Fruit fly (Drosophila melanogaster) whole organism, wandering third instar larva: ENCODE results near the gene yellow-b.
A peak's percentile ranks its signal among the peaks of the same experiment; 100 is the strongest.

ENCODE experiments used
- Abd-B ChIP-seq: fragments of >200 bp; optimal IDR thresholded peaks from 2 replicates; lab custom pipeline; 2017; ENCODE audit warnings: missing biosample characterization, missing genetic modification characterization
- CG32264 ChIP-seq: fragments of 200-800 bp; sonication (Bioruptor generic); optimal IDR thresholded peaks from 2 replicates; lab custom pipeline; 2016; ENCODE audit warnings: missing biosample characterization, missing genetic modification characterization
- CG9705 ChIP-seq: fragments of 200-800 bp; sonication (Bioruptor generic); optimal IDR thresholded peaks from 2 replicates; lab custom pipeline; 2018; ENCODE audit warnings: missing biosample characterization, mild to moderate bottlenecking, missing genetic modification characterization
- Dfd ChIP-seq: fragments of >200 bp; optimal IDR thresholded peaks from 2 replicates; lab custom pipeline; 2017; ENCODE audit warnings: missing biosample characterization, missing genetic modification characterization
- Dif ChIP-seq: fragments of 200-275, 200-300 bp; sonication (Bioruptor generic); optimal IDR thresholded peaks from 2 replicates; lab custom pipeline; 2018; ENCODE audit warnings: missing biosample characterization, missing genetic modification characterization; ENCODE audit not compliant: partially characterized antibody
- GATAd ChIP-seq: sonication (Bioruptor generic); optimal IDR thresholded peaks from 2 replicates; lab custom pipeline; 2016; ENCODE audit warnings: missing biosample characterization, missing genetic modification characterization
- HLH106 ChIP-seq: fragments of 200-800 bp; optimal IDR thresholded peaks from 3 replicates; lab custom pipeline; 2019; ENCODE audit warnings: missing biosample characterization, mild to moderate bottlenecking, missing genetic modification characterization, moderate library complexity
- Hr78 ChIP-seq: fragments of >200 bp; optimal IDR thresholded peaks from 2 replicates; lab custom pipeline; 2017; ENCODE audit warnings: missing biosample characterization, missing genetic modification characterization
- Jra ChIP-seq: sonication (Bioruptor generic); optimal IDR thresholded peaks from 2 replicates; lab custom pipeline; 2016; ENCODE audit warnings: missing biosample characterization, missing genetic modification characterization
- Mio ChIP-seq: sonication (Bioruptor generic); optimal IDR thresholded peaks from 2 replicates; lab custom pipeline; 2016; ENCODE audit warnings: missing biosample characterization, missing genetic modification characterization
- Myc ChIP-seq: fragments of >200 bp; optimal IDR thresholded peaks from 2 replicates; lab custom pipeline; 2017
- N ChIP-seq: fragments of >200 bp; optimal IDR thresholded peaks from 2 replicates; lab custom pipeline; 2018; ENCODE audit warnings: missing biosample characterization, missing external identifiers, missing genetic modification characterization
- OdsH ChIP-seq: fragments of 200-800 bp; sonication (Bioruptor generic); optimal IDR thresholded peaks from 2 replicates; lab custom pipeline; 2016; ENCODE audit warnings: missing biosample characterization, mild to moderate bottlenecking, missing genetic modification characterization
- Vsx2 ChIP-seq: fragments of 200-300, 225-300 bp; sonication (Bioruptor generic); optimal IDR thresholded peaks from 2 replicates; lab custom pipeline; 2018; ENCODE audit warnings: missing biosample characterization, missing genetic modification characterization; ENCODE audit not compliant: partially characterized antibody
- br ChIP-seq: fragments of 200-800 bp; sonication (Bioruptor generic); optimal IDR thresholded peaks from 2 replicates; lab custom pipeline; 2016; ENCODE audit warnings: missing biosample characterization, missing genetic modification characterization
- ey ChIP-seq: fragments of 200-800 bp; sonication (Bioruptor generic); optimal IDR thresholded peaks from 2 replicates; lab custom pipeline; 2016; ENCODE audit warnings: missing biosample characterization, missing genetic modification characterization
- foxo ChIP-seq, 2 experiments: fragments of 200-800 bp; sonication (Bioruptor generic); optimal IDR thresholded peaks; 2 replicates in 1 of 2; 3 replicates in 1 of 2; lab custom pipeline; 2016 to 2017; ENCODE audit warnings: missing biosample characterization in 2 of 2, missing genetic modification characterization in 2 of 2
- fru ChIP-seq: fragments of 200-800 bp; sonication (Bioruptor generic); optimal IDR thresholded peaks from 3 replicates; lab custom pipeline; 2016; ENCODE audit warnings: missing biosample characterization, mild to moderate bottlenecking, missing genetic modification characterization
- h ChIP-seq: fragments of 200-800 bp; sonication (Bioruptor generic); optimal IDR thresholded peaks from 3 replicates; lab custom pipeline; 2016; ENCODE audit warnings: missing biosample characterization, mild to moderate bottlenecking, missing genetic modification characterization
- jim ChIP-seq: fragments of 175-275, 200-325 bp; sonication (Bioruptor generic); optimal IDR thresholded peaks from 2 replicates; lab custom pipeline; 2016; ENCODE audit warnings: missing biosample characterization, mild to moderate bottlenecking, missing genetic modification characterization
- lola ChIP-seq: fragments of >200 bp; optimal IDR thresholded peaks from 2 replicates; lab custom pipeline; 2017; ENCODE audit warnings: missing biosample characterization, missing genetic modification characterization
- pan ChIP-seq: fragments of >200 bp; optimal IDR thresholded peaks from 2 replicates; lab custom pipeline; 2017
- psq ChIP-seq: fragments of 200-800 bp; sonication (Bioruptor generic); optimal IDR thresholded peaks from 3 replicates; lab custom pipeline; 2017; ENCODE audit warnings: missing biosample characterization, mild to moderate bottlenecking, missing genetic modification characterization, moderate library complexity
- rgr ChIP-seq: fragments of 200-800 bp; sonication (Bioruptor generic); optimal IDR thresholded peaks from 3 replicates; lab custom pipeline; 2016; ENCODE audit warnings: missing biosample characterization, mild to moderate bottlenecking, missing genetic modification characterization
- sage ChIP-seq: fragments of 200-800 bp; sonication (Bioruptor generic); optimal IDR thresholded peaks from 2 replicates; lab custom pipeline; 2016; ENCODE audit warnings: missing biosample characterization, mild to moderate bottlenecking, missing genetic modification characterization
- sv ChIP-seq: fragments of 200-800 bp; sonication (Bioruptor generic); optimal IDR thresholded peaks from 3 replicates; lab custom pipeline; 2016; ENCODE audit warnings: missing biosample characterization, missing genetic modification characterization
- tai ChIP-seq: sonication (Bioruptor generic); optimal IDR thresholded peaks from 2 replicates; lab custom pipeline; 2016; ENCODE audit warnings: missing biosample characterization, missing genetic modification characterization
- usp ChIP-seq: fragments of >200 bp; optimal IDR thresholded peaks from 2 replicates; lab custom pipeline; 2017; ENCODE audit warnings: missing biosample characterization, missing genetic modification characterization

yellow-b gene

DNA sequence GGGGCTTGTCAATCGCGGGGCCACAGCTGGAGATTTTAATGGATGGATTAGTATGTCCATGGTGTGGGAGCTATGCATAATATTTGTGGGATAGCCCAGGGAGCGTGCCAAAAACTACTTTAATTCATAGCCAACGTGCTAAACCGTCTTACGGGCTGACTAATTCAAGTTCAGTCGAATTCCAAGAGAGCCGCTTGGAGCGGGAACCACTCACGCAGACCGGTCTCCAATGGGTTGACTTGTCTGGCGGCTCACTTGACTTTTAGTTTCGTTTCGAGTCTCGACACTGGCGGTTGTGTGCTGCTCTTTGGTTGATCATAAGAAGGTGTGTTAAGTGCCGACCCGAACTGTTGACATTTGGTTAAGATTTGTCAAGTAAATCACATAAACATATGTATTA, at the start of gene yellow-b:
yellow-b (plus strand) TSS at position 263 of the 400 bp plus-strand sequence.
- TF ChIP-seq Dif (peak; percentile 52), Myc (lab: Kevin White, UChicago) (no peak)

DNA sequence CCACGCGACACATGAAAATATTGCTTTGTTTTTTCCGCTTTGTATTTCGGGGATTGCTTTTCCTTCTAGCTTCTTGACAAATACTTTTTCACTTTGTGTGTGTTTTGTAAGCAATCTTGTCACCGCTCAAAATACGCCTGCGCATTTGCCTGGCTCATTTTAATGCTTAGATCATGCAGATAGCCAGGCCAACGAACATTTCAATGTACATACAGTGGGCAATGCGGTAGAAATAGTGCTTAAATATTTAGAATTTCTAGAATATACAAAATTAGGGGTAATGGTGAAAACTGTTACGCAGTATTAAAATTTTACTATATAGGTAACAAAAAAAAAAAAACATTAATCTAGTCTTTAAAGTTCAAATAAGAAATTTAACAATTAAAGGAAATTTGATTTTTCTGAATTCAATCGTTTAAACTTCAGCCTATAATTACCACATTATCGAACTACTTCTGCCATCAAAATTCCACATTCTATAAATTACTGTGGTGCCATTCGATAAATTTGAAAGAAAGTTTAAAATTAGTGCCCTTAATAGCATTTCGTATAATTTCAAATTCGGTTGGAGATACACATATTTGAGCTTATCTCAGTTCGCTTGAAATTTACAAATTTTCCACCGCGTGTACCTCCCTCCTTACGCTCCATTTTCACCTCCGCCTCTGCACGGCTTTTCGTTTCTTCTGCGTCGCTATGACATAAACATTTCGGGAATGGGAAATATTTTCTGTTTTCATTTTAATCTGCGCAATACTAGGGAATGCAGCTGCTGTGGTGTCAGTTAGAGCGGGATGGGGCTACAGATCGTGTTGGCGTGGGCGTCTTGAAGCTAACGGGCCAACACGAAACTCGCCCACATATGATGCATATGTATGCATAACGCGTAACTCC, 47.0 kb upstream of the yellow-b start:
- TF ChIP-seq HLH106 (no peak), sage (GFP tag; lab: Kevin White, UChicago) (no peak)

DNA sequence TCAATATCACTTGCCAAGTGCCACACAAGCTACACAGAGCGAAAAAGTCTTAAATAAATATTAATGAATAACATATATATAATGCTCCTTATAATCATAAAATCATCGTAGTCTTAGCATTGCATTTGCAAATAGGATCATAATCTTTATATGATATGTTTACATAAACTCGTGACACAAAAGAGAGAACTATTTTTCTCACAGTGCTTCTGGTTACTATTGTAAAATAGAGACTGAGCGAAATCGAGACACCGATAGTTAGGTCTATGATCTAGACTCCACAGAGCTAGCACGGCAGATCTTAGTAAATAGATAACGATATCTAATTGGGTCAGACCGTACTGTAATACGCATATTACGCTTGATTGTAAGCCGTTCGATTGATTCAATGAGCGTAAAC, 44.4 kb upstream of the yellow-b start:
- no peak for TF ChIP-seq h (GFP tag; lab: Kevin White, UChicago)
- no peak for TF ChIP-seq Mio (GFP tag; lab: Kevin White, UChicago)
- no peak for TF ChIP-seq Hr78 (GFP tag; lab: Kevin White, UChicago)
- no peak for TF ChIP-seq GATAd
- TF ChIP-seq pan (lab: Kevin White, UChicago), result no peak
- TF ChIP-seq psq (GFP tag; lab: Kevin White, UChicago), result no peak
- no peak for TF ChIP-seq Myc (lab: Kevin White, UChicago)
- no peak for TF ChIP-seq usp
- TF ChIP-seq Vsx2 (GFP tag; lab: Kevin White, UChicago), result no peak
- TF ChIP-seq Dfd, result no peak

DNA sequence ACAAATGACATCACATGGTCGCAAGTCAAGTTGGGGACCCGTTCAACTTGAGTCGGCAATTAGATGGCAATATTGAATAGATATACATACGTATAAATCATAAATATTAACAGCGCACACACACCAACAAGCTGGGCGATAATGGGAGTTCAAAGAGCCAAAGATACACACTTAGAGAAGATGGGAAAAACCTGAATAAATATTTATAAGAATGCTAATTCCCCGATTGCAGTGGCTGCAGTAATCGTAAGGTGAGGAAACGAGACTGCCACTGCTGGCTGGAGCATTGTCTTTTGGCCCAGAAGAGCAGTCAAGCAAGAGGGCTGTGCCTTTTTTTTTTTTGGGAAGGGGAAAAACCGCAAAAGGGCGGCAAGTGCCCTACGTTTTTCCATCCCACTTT, 43.9 kb upstream of the yellow-b start:
- TF ChIP-seq GATAd, result no peak
- no peak for TF ChIP-seq rgr
- TF ChIP-seq sv (GFP tag; lab: Kevin White, UChicago), result no peak
- TF ChIP-seq Myc (lab: Kevin White, UChicago), result no peak

DNA sequence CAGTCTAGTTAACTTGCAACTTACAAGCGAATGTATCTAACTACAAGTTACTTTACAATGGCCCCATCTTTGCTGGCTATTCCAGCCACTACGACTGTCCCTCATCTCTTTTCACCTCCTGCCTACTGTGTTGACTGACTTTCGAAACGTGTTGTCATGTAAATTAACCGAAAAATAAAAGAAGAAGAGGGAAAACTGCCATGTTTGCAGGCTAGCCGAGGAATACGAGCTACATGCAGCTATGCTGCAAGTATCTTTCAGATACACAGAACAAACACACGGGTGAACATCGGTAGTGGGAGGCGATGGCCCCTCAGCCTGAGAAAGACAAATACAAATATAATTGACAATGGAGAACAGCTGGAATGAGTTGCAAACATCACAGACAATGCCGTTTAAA, 43.5 kb upstream of the yellow-b start:
- TF ChIP-seq CG32264 (GFP tag; lab: Kevin White, UChicago), result no peak
- TF ChIP-seq Vsx2 (GFP tag; lab: Kevin White, UChicago), result no peak
- no peak for TF ChIP-seq Myc (lab: Kevin White, UChicago)
- no peak for TF ChIP-seq Dfd
- no peak for TF ChIP-seq OdsH (GFP tag; lab: Kevin White, UChicago)
- TF ChIP-seq Hr78 (GFP tag; lab: Kevin White, UChicago), result no peak
- TF ChIP-seq ey (GFP tag; lab: Kevin White, UChicago), result no peak
- TF ChIP-seq Abd-B, result no peak
- no peak for TF ChIP-seq psq (GFP tag; lab: Kevin White, UChicago)
- no peak for TF ChIP-seq lola (GFP tag; lab: Kevin White, UChicago)
- TF ChIP-seq Jra (GFP tag; lab: Kevin White, UChicago), result no peak
- TF ChIP-seq foxo (GFP tag; optimal IDR thresholded peaks at IDR 0.05; lab: Kevin White, UChicago), result no peak

DNA sequence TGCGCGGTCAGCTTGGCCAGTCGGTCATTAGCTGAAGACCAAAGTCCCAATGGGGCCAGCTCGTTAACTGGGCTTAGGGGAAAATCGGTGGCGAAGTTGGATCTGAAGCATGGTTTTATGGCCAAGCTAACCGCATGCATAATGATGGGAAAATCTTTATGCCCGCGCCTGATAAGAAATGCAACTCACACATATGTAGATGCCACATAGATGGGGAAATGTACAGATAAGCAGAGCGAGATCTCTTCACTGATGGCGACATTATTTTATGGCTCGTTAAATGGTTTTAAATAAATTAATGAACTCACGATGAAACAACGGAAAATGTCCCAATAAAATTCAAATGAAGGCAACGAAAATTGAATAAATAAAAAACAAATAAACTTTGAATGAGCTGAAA, 42.2 kb upstream of the yellow-b start:
- TF ChIP-seq GATAd, result no peak
- TF ChIP-seq OdsH (GFP tag; lab: Kevin White, UChicago), result no peak
- no peak for TF ChIP-seq br
- TF ChIP-seq jim (GFP tag; lab: Kevin White, UChicago), result no peak
- no peak for TF ChIP-seq N (GFP tag; lab: Kevin White, UChicago)
- TF ChIP-seq CG9705 (GFP tag; lab: Kevin White, UChicago), result no peak
- no peak for TF ChIP-seq lola (GFP tag; lab: Kevin White, UChicago)
- TF ChIP-seq tai (GFP tag; lab: Kevin White, UChicago), result no peak
- no peak for TF ChIP-seq fru
- no peak for TF ChIP-seq Mio (GFP tag; lab: Kevin White, UChicago)

DNA sequence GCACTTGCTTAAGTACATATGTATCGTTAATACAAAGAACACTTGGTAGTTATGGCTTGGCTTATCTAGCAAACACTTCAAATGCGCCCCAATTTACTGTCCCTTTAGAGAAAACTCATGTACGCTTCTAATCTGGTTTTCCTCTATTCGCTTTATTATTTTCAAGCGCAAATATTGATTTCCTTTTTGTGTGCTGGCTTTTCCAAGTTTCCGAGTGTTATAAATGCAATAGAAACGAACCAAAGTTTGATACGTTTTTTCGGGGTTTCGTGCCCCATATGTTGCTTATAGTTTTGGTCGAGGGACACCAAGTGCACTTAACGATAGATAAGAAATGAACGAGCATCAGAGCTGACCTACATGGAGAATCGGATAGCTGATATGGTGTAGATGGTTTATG, 40.2 kb upstream of the yellow-b start:
- TF ChIP-seq Vsx2 (GFP tag; lab: Kevin White, UChicago) (no peak), fru (no peak), OdsH (GFP tag; lab: Kevin White, UChicago) (no peak), usp (no peak)
- TF ChIP-seq, all 38 proteins: peak for 0
